Fruit fly (Drosophila melanogaster) whole organism, embryonic: ENCODE data around the gene CG34291.
A peak's percentile ranks its signal among the peaks of the same experiment; 100 is the strongest.

Experiments used
- Atf-2 ChIP-seq: fragments of 200-800 bp; sonication (Bioruptor generic); optimal IDR thresholded peaks from 2 replicates; lab custom pipeline; 2016; ENCODE audit warnings: missing biosample characterization, missing genetic modification characterization
- CG11560 ChIP-seq: fragments of 200-800 bp; sonication (Bioruptor generic); IDR thresholded peaks from 3 replicates; pipeline ENCODE4 v1.3.6; 2022; ENCODE audit warnings: missing biosample characterization, missing genetic modification characterization
- CG13296 ChIP-seq: fragments of 200-800 bp; sonication (Bioruptor generic); optimal IDR thresholded peaks from 3 replicates; lab custom pipeline; 2018; ENCODE audit warnings: missing biosample characterization, mild to moderate bottlenecking, missing genetic modification characterization
- CG14014 ChIP-seq: fragments of 200-800 bp; sonication (Bioruptor generic); IDR thresholded peaks from 2 replicates; pipeline ENCODE4 v1.3.6; 2022; ENCODE audit warnings: missing biosample characterization, missing genetic modification characterization
- CG15479 ChIP-seq: fragments of 200-800 bp; sonication (Bioruptor generic); optimal IDR thresholded peaks from 3 replicates; lab custom pipeline; 2019; ENCODE audit warnings: missing biosample characterization, mild to moderate bottlenecking, missing genetic modification characterization, moderate library complexity
- CG15601 ChIP-seq: fragments of 200-800 bp; sonication (Bioruptor generic); optimal IDR thresholded peaks from 3 replicates; lab custom pipeline; 2019; ENCODE audit warnings: missing biosample characterization, mild to moderate bottlenecking, missing genetic modification characterization, moderate library complexity
- CG18011 ChIP-seq: fragments of 200-800 bp; sonication (Bioruptor generic); optimal IDR thresholded peaks from 2 replicates; lab custom pipeline; 2017; ENCODE audit warnings: missing biosample characterization, missing genetic modification characterization, mild to moderate bottlenecking, moderate library complexity, missing genotype
- CG2202 ChIP-seq: fragments of 200-800 bp; sonication (Bioruptor generic); optimal IDR thresholded peaks from 2 replicates; lab custom pipeline; 2018; ENCODE audit warnings: missing biosample characterization, mild to moderate bottlenecking, missing genetic modification characterization
- CG33213 ChIP-seq: fragments of 200-800 bp; sonication (Bioruptor generic); optimal IDR thresholded peaks from 3 replicates; lab custom pipeline; 2016; ENCODE audit warnings: missing biosample characterization, missing genetic modification characterization
- CG4617 ChIP-seq: fragments of 200-800 bp; sonication (Bioruptor generic); optimal IDR thresholded peaks from 3 replicates; lab custom pipeline; 2016; ENCODE audit warnings: missing biosample characterization, missing genetic modification characterization, borderline replicate concordance
- CG4730 ChIP-seq: fragments of 200-800 bp; sonication (Bioruptor generic); IDR thresholded peaks from 2 replicates; pipeline ENCODE4 v1.3.6; 2022; ENCODE audit warnings: missing biosample characterization, missing genetic modification characterization
- CG9609 ChIP-seq: fragments of 200-800 bp; sonication (Bioruptor generic); optimal IDR thresholded peaks from 3 replicates; lab custom pipeline; 2016; ENCODE audit warnings: missing biosample characterization, missing genetic modification characterization
- D ChIP-seq, 2 experiments: fragments of 200-800 bp in 1 of 2; fragments of >200 bp in 1 of 2; sonication (Bioruptor generic) in 1 of 2; optimal IDR thresholded peaks; 2 replicates in 1 of 2; 3 replicates in 1 of 2; lab custom pipeline; 2017; ENCODE audit warnings: mild to moderate bottlenecking in 1 of 2, missing biosample characterization in 1 of 2, missing genetic modification characterization in 1 of 2, missing genetic modification reagents in 1 of 2
- Doc3 ChIP-seq: fragments of 200-800 bp; sonication (Bioruptor generic); IDR thresholded peaks from 3 replicates; pipeline ENCODE4 v1.3.6; 2022; ENCODE audit warnings: missing biosample characterization, missing genetic modification characterization; ENCODE audit not compliant: partially characterized antibody
- Dref ChIP-seq: fragments of 200-800 bp; sonication (Bioruptor generic); IDR thresholded peaks from 2 replicates; pipeline ENCODE4 v1.3.6; 2022; ENCODE audit warnings: missing biosample characterization, missing genetic modification characterization
- E2f1 ChIP-seq: fragments of 200-800 bp; sonication (Bioruptor generic); IDR thresholded peaks from 2 replicates; pipeline ENCODE4 v1.3.6; 2022; ENCODE audit warnings: missing biosample characterization, missing genetic modification characterization
- Fer3 ChIP-seq: fragments of 200-800 bp; sonication (Bioruptor generic); optimal IDR thresholded peaks from 2 replicates; lab custom pipeline; 2018; ENCODE audit warnings: missing biosample characterization, mild to moderate bottlenecking, missing genetic modification characterization, moderate library complexity
- GATAe ChIP-seq: fragments of 200-800 bp; sonication (Bioruptor generic); conservative IDR thresholded peaks from 2 replicates; pipeline ENCODE4 v1.3.6; 2022; ENCODE audit warnings: missing biosample characterization, missing genetic modification characterization
- Hey ChIP-seq: fragments of 200-800 bp; sonication (Bioruptor generic); optimal IDR thresholded peaks from 3 replicates; lab custom pipeline; 2018; ENCODE audit warnings: missing biosample characterization, mild to moderate bottlenecking, missing genetic modification characterization
- Hmr ChIP-seq: fragments of 200-800 bp; sonication (Bioruptor generic); optimal IDR thresholded peaks from 3 replicates; lab custom pipeline; 2017; ENCODE audit warnings: mild to moderate bottlenecking, missing biosample characterization, missing genetic modification reagents, missing genetic modification characterization
- Hr39 ChIP-seq: fragments of >200 bp; optimal IDR thresholded peaks from 2 replicates; lab custom pipeline; 2017
- Jarid2 ChIP-seq: fragments of 200-800 bp; sonication (Bioruptor generic); optimal IDR thresholded peaks from 3 replicates; lab custom pipeline; 2017; ENCODE audit warnings: mild to moderate bottlenecking, missing biosample characterization, missing genetic modification reagents, missing genetic modification characterization
- Neu2 ChIP-seq: fragments of 200-800 bp; sonication (Bioruptor generic); optimal IDR thresholded peaks from 3 replicates; lab custom pipeline; 2016; ENCODE audit warnings: missing biosample characterization, missing genetic modification characterization, borderline replicate concordance
- Oaz ChIP-seq: fragments of 200-800 bp; sonication (Bioruptor generic); IDR thresholded peaks from 2 replicates; pipeline ENCODE4 v1.3.6; 2022; ENCODE audit warnings: missing biosample characterization, missing genetic modification characterization
- Ravus ChIP-seq: fragments of 200-800 bp; sonication (Bioruptor generic); IDR thresholded peaks from 2 replicates; pipeline ENCODE4 v1.3.6; 2022; ENCODE audit warnings: missing biosample characterization, missing genetic modification characterization
- ab ChIP-seq: fragments of 200-800 bp; sonication (Bioruptor generic); optimal IDR thresholded peaks from 2 replicates; lab custom pipeline; 2016; ENCODE audit warnings: missing biosample characterization, missing genetic modification characterization
- al ChIP-seq: fragments of 200-800 bp; sonication (Bioruptor generic); IDR thresholded peaks from 2 replicates; pipeline ENCODE4 v1.3.6; 2022; ENCODE audit warnings: missing biosample characterization, missing genetic modification characterization
- bsh ChIP-seq, 2 experiments: fragments of 200-800 bp; sonication (Bioruptor generic); optimal IDR thresholded peaks; 2 replicates each; lab custom pipeline; 2017 to 2018; ENCODE audit warnings: mild to moderate bottlenecking in 2 of 2, missing biosample characterization in 2 of 2, missing genetic modification characterization in 2 of 2, moderate library complexity in 1 of 2
- cato ChIP-seq: fragments of 200-800 bp; sonication (Bioruptor generic); optimal IDR thresholded peaks from 2 replicates; lab custom pipeline; 2016; ENCODE audit warnings: missing biosample characterization, missing genetic modification characterization, borderline replicate concordance
- dmrt11E ChIP-seq: fragments of 200-800 bp; sonication (Bioruptor generic); optimal IDR thresholded peaks from 3 replicates; lab custom pipeline; 2018; ENCODE audit warnings: missing biosample characterization, mild to moderate bottlenecking, missing genetic modification characterization, moderate library complexity
- fd3F ChIP-seq: fragments of 200-800 bp; sonication (Bioruptor generic); optimal IDR thresholded peaks from 2 replicates; lab custom pipeline; 2018; ENCODE audit warnings: missing biosample characterization, mild to moderate bottlenecking, missing genetic modification characterization, moderate library complexity
- gcm ChIP-seq: fragments of 200-800 bp; sonication (Bioruptor generic); optimal IDR thresholded peaks from 2 replicates; lab custom pipeline; 2019; ENCODE audit warnings: missing biosample characterization, mild to moderate bottlenecking, missing genetic modification characterization, moderate library complexity
- gem ChIP-seq: fragments of 200-800 bp; sonication (Bioruptor generic); optimal IDR thresholded peaks from 2 replicates; lab custom pipeline; 2019; ENCODE audit warnings: missing biosample characterization, mild to moderate bottlenecking, missing genetic modification characterization, moderate library complexity
- lilli ChIP-seq: fragments of 200-800 bp; sonication (Bioruptor generic); optimal IDR thresholded peaks from 3 replicates; lab custom pipeline; 2016; ENCODE audit warnings: missing biosample characterization, missing genetic modification characterization
- lola ChIP-seq, 3 experiments: fragments of >200 bp in 2 of 3; fragments of 200-800 bp in 1 of 3; sonication (Bioruptor generic) in 1 of 3; optimal IDR thresholded peaks; 2 replicates each; lab custom pipeline; 2017 to 2019; ENCODE audit warnings: missing biosample characterization in 3 of 3, missing genetic modification characterization in 3 of 3, mild to moderate bottlenecking in 1 of 3, moderate library complexity in 1 of 3
- nau ChIP-seq: fragments of 200-800 bp; sonication (Bioruptor generic); optimal IDR thresholded peaks from 3 replicates; lab custom pipeline; 2017; ENCODE audit warnings: missing biosample characterization, mild to moderate bottlenecking, missing genetic modification characterization, missing genetic modification reagents
- nmo ChIP-seq: fragments of 200-800 bp; sonication (Bioruptor generic); optimal IDR thresholded peaks from 2 replicates; lab custom pipeline; 2018; ENCODE audit warnings: missing biosample characterization, mild to moderate bottlenecking, missing genetic modification characterization, moderate library complexity
- p53 ChIP-seq: fragments of 200-800 bp; sonication (Bioruptor generic); optimal IDR thresholded peaks from 2 replicates; lab custom pipeline; 2016; ENCODE audit warnings: missing biosample characterization, missing genetic modification characterization
- pan ChIP-seq, 4 experiments: fragments of >200 bp in 3 of 4; fragments of 200-800 bp in 1 of 4; sonication (Bioruptor generic) in 1 of 4; optimal IDR thresholded peaks in 3 of 4; IDR thresholded peaks in 1 of 4; 2 replicates each; pipeline versions ENCODE4 v1.3.6 to Lab custom; 2017 to 2022; ENCODE audit warnings: missing biosample characterization in 2 of 4, missing genetic modification characterization in 2 of 4, mixed read lengths in 1 of 4
- pnt ChIP-seq: fragments of 200-800 bp; sonication (Bioruptor generic); optimal IDR thresholded peaks from 3 replicates; lab custom pipeline; 2016; ENCODE audit warnings: missing biosample characterization, missing genetic modification characterization
- repo ChIP-seq: fragments of 200-800 bp; sonication (Bioruptor generic); optimal IDR thresholded peaks from 2 replicates; lab custom pipeline; 2016; ENCODE audit warnings: missing biosample characterization, missing genetic modification characterization
- rib ChIP-seq: fragments of 200-800 bp; sonication (Bioruptor generic); IDR thresholded peaks from 2 replicates; pipeline ENCODE4 v1.3.6; 2022; ENCODE audit warnings: missing biosample characterization, missing genetic modification characterization
- row ChIP-seq: fragments of 200-800 bp; sonication (Bioruptor generic); IDR thresholded peaks from 3 replicates; pipeline ENCODE4 v1.3.6; 2022; ENCODE audit warnings: missing biosample characterization, missing genetic modification characterization
- sd ChIP-seq: fragments of 200-800 bp; sonication (Bioruptor generic); optimal IDR thresholded peaks from 3 replicates; lab custom pipeline; 2018; ENCODE audit warnings: missing biosample characterization, mild to moderate bottlenecking, missing genetic modification characterization, moderate library complexity
- sim ChIP-seq: fragments of 200-800 bp; sonication (Bioruptor generic); IDR thresholded peaks from 2 replicates; pipeline ENCODE4 v1.3.6; 2022; ENCODE audit warnings: missing biosample characterization, missing genetic modification characterization
- sisA ChIP-seq: fragments of 200-800 bp; sonication (Bioruptor generic); IDR thresholded peaks from 2 replicates; pipeline ENCODE4 v1.3.6; 2022; ENCODE audit warnings: missing biosample characterization, missing genetic modification characterization
- slou ChIP-seq: fragments of 200-800 bp; sonication (Bioruptor generic); optimal IDR thresholded peaks from 3 replicates; lab custom pipeline; 2016; ENCODE audit warnings: missing biosample characterization, missing genetic modification characterization
- unpg ChIP-seq: fragments of 200-800 bp; sonication (Bioruptor generic); optimal IDR thresholded peaks from 3 replicates; lab custom pipeline; 2018; ENCODE audit warnings: missing biosample characterization, mild to moderate bottlenecking, missing genetic modification characterization, moderate library complexity

Gene CG34291

DNA sequence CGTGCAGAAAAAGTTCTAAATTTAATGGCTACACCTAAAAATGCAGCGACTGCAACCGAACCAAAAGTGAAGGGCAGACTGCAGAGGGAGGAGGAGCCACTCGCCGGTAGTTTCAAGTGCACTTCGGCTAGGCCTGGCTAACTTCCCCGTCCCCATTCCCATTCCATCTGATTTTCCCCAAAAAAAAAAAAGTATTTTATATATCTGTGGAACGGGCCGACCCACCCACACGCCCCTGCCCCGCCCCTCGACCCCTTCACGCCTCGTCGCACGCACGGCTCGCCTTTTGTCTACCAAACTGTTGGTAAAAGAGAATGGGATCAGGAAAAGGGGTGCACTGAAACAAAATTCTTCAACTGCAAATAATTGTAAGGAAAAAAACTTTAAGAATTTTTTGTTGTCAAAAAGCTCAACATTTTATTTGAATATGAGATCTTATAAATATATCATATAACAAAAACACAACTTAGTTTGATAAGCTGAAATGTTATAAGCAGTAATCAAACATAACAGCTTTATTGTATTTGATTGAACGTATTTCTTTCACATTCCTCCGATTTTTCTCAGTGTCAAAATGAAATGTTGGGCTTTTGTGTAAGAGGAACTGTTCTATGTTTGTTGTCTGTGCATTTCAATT lies 18.4 kb upstream of the CG34291 start (continued):
- no peak for TF ChIP-seq Hmr (GFP tag; lab: Kevin White, UChicago)
- no peak for TF ChIP-seq Oaz (GFP tag; lab: Robert Waterston, UW)
- no peak for TF ChIP-seq CG2202
- TF ChIP-seq Hr39 (lab: Kevin White, UChicago) = no peak
- peak; percentile 81 for TF ChIP-seq gem (tag; lab: Kevin White, UChicago)
- no peak for TF ChIP-seq Ravus (GFP tag; lab: Robert Waterston, UW)
- peak; percentile 3 for TF ChIP-seq sd (tag; lab: Kevin White, UChicago)
- no peak for TF ChIP-seq al (GFP tag; lab: Robert Waterston, UW)
- TF ChIP-seq pan (optimal IDR thresholded peaks at IDR 0.05; lab: Kevin White, UChicago) = no peak
- TF ChIP-seq pan (GFP tag; optimal IDR thresholded peaks at IDR 0.05 in 1 of 2, IDR thresholded peaks at IDR 0.05 in 1 of 2) = peak in 1 of 2 experiments; percentile 72
- TF ChIP-seq fd3F (GFP tag; lab: Kevin White, UChicago) = no peak
- peak; percentile 49 for TF ChIP-seq Fer3 (tag; lab: Kevin White, UChicago)
- no peak for TF ChIP-seq CG18011 (GFP tag; lab: Kevin White, UChicago)
- TF ChIP-seq sisA (GFP tag; lab: Robert Waterston, UW) = peak; percentile 46
- 0 out of 2 replicates have a peak, but pooled peaks have one; percentile 34 for TF ChIP-seq E2f1 (GFP tag; lab: Robert Waterston, UW)
- no peak for TF ChIP-seq repo
- no peak for TF ChIP-seq CG14014
- no peak for TF ChIP-seq rib
- no peak for TF ChIP-seq ab
- TF ChIP-seq unpg (GFP tag; lab: Kevin White, UChicago) = peak; percentile 64
- no peak for TF ChIP-seq GATAe (GFP tag; lab: Robert Waterston, UW)
- peak in 1 of 3 experiments; percentile 33 for TF ChIP-seq lola (GFP tag; optimal IDR thresholded peaks at IDR 0.05; lab: Kevin White, UChicago)
- no peak for TF ChIP-seq Neu2 (GFP tag; lab: Kevin White, UChicago)
- TF ChIP-seq slou (GFP tag; lab: Kevin White, UChicago) = no peak
- TF ChIP-seq bsh (GFP tag; optimal IDR thresholded peaks at IDR 0.05; lab: Kevin White, UChicago) = peak in 1 of 2 experiments; percentile 61
- peak; percentile 57 for TF ChIP-seq CG15601 (tag; lab: Kevin White, UChicago)
- no peak for TF ChIP-seq CG11560 (tag; lab: Robert Waterston, UW)
- TF ChIP-seq D (optimal IDR thresholded peaks at IDR 0.05; lab: Kevin White, UChicago) = no peak
- TF ChIP-seq D (GFP tag; optimal IDR thresholded peaks at IDR 0.05; lab: Kevin White, UChicago) = peak; percentile 77
- TF ChIP-seq CG15479 (GFP tag; lab: Kevin White, UChicago) = no peak
- TF ChIP-seq Doc3 = no peak
- no peak for TF ChIP-seq Jarid2 (GFP tag; lab: Kevin White, UChicago)
- peak; percentile 45 for TF ChIP-seq nau (GFP tag; lab: Kevin White, UChicago)
- no peak for TF ChIP-seq CG9609
- no peak for TF ChIP-seq lilli
- no peak for TF ChIP-seq Atf-2 (GFP tag; lab: Kevin White, UChicago)
- TF ChIP-seq Dref = no peak
- no peak for TF ChIP-seq p53 (GFP tag; lab: Kevin White, UChicago)
- TF ChIP-seq gcm (GFP tag; lab: Kevin White, UChicago) = no peak
- peak; percentile 52; the same call in 1 of the 3 replicates for TF ChIP-seq row (GFP tag; lab: Robert Waterston, UW)
- TF ChIP-seq CG4730 (GFP tag; lab: Robert Waterston, UW) = no peak
- no peak for TF ChIP-seq CG33213 (GFP tag; lab: Kevin White, UChicago)
- TF ChIP-seq cato (GFP tag; lab: Kevin White, UChicago) = no peak
- peak; percentile 12 for TF ChIP-seq dmrt11E
- TF ChIP-seq pnt = peak; percentile 26
- TF ChIP-seq sim (GFP tag; lab: Robert Waterston, UW) = 0 out of 2 replicates have a peak, but pooled peaks have one; percentile 27
- peak; percentile 20 for TF ChIP-seq CG13296 (GFP tag; lab: Kevin White, UChicago)
- TF ChIP-seq Hey = no peak
- no peak for TF ChIP-seq CG4617
- TF ChIP-seq nmo (GFP tag; lab: Kevin White, UChicago) = peak; percentile 89
